Fruit fly (Drosophila melanogaster) whole organism, embryonic: ENCODE measurements around the gene ball.

Experiments used
- Atf3 ChIP-seq: fragments of 200-800 bp; sonication (Bioruptor generic); optimal IDR thresholded peaks from 3 replicates; lab custom pipeline; 2016; ENCODE audit warnings: missing biosample characterization, missing genetic modification characterization
- CG10267 ChIP-seq: fragments of 200-800 bp; sonication (Bioruptor generic); optimal IDR thresholded peaks from 2 replicates; lab custom pipeline; 2018; ENCODE audit warnings: missing biosample characterization, mild to moderate bottlenecking, missing genetic modification characterization, moderate library complexity
- CG11456 ChIP-seq: fragments of 200-800 bp; sonication (Bioruptor generic); IDR thresholded peaks from 3 replicates; pipeline ENCODE4 v1.3.6; 2022; ENCODE audit warnings: missing biosample characterization, missing genetic modification characterization
- CG13775 ChIP-seq: fragments of 200-800 bp; sonication (Bioruptor generic); optimal IDR thresholded peaks from 3 replicates; lab custom pipeline; 2017; ENCODE audit warnings: missing biosample characterization, mild to moderate bottlenecking, missing genetic modification characterization
- CG1647 ChIP-seq: fragments of 200-800 bp; sonication (Bioruptor generic); optimal IDR thresholded peaks from 3 replicates; lab custom pipeline; 2016; ENCODE audit warnings: missing biosample characterization, missing genetic modification characterization
- CG16779 ChIP-seq: fragments of 200-800 bp; sonication (Bioruptor generic); IDR thresholded peaks from 2 replicates; pipeline ENCODE4 v1.3.6; 2022; ENCODE audit warnings: missing biosample characterization, missing genetic modification characterization
- CG17186 ChIP-seq: fragments of 200-800 bp; sonication (Bioruptor generic); optimal IDR thresholded peaks from 3 replicates; lab custom pipeline; 2017; ENCODE audit warnings: missing biosample characterization, missing genetic modification reagents, missing genetic modification characterization
- CG17328 ChIP-seq: fragments of 200-800 bp; sonication (Bioruptor generic); IDR thresholded peaks from 2 replicates; pipeline ENCODE4 v1.3.6; 2022; ENCODE audit warnings: missing biosample characterization, missing genetic modification characterization
- CG18011 ChIP-seq: fragments of 200-800 bp; sonication (Bioruptor generic); optimal IDR thresholded peaks from 2 replicates; lab custom pipeline; 2017; ENCODE audit warnings: missing biosample characterization, missing genetic modification characterization, mild to moderate bottlenecking, moderate library complexity, missing genotype
- CG1832 ChIP-seq: fragments of 200-800 bp; sonication (Bioruptor generic); optimal IDR thresholded peaks from 2 replicates; lab custom pipeline; 2017; ENCODE audit warnings: missing biosample characterization, mild to moderate bottlenecking, missing genetic modification characterization, inconsistent platforms
- CG18599 ChIP-seq: fragments of 200-800 bp; sonication (Bioruptor generic); optimal IDR thresholded peaks from 3 replicates; lab custom pipeline; 2017; ENCODE audit warnings: missing biosample characterization, missing genetic modification characterization, mild to moderate bottlenecking, moderate library complexity, missing genetic modification reagents
- CG3995 ChIP-seq: fragments of 200-800 bp; sonication (Bioruptor generic); optimal IDR thresholded peaks from 3 replicates; lab custom pipeline; 2016; ENCODE audit warnings: missing biosample characterization, missing genetic modification characterization
- CG4707 ChIP-seq: fragments of 200-800 bp; sonication (Bioruptor generic); optimal IDR thresholded peaks from 2 replicates; lab custom pipeline; 2018; ENCODE audit warnings: missing biosample characterization, mild to moderate bottlenecking, missing genetic modification characterization, moderate library complexity
- CG4820 ChIP-seq: fragments of 200-800 bp; sonication (Bioruptor generic); optimal IDR thresholded peaks from 3 replicates; lab custom pipeline; 2016; ENCODE audit warnings: missing biosample characterization, missing genetic modification characterization
- CG9727 ChIP-seq: fragments of 200-800 bp; sonication (Bioruptor generic); optimal IDR thresholded peaks from 3 replicates; lab custom pipeline; 2017; ENCODE audit warnings: missing biosample characterization, mild to moderate bottlenecking, missing genetic modification characterization
- CHES-1-like ChIP-seq: fragments of 200-800 bp; sonication (Bioruptor generic); optimal IDR thresholded peaks from 2 replicates; lab custom pipeline; 2016; ENCODE audit warnings: missing biosample characterization, missing genetic modification characterization
- Eip74EF ChIP-seq, 2 experiments: fragments of 200-800 bp in 1 of 2; fragments of >200 bp in 1 of 2; sonication (Bioruptor generic) in 1 of 2; optimal IDR thresholded peaks; 2 replicates each; lab custom pipeline; 2017 to 2019; ENCODE audit warnings: missing biosample characterization in 2 of 2, missing genetic modification characterization in 2 of 2, mild to moderate bottlenecking in 1 of 2, moderate library complexity in 1 of 2
- GATAe ChIP-seq: fragments of 200-800 bp; sonication (Bioruptor generic); conservative IDR thresholded peaks from 2 replicates; pipeline ENCODE4 v1.3.6; 2022; ENCODE audit warnings: missing biosample characterization, missing genetic modification characterization
- Gug ChIP-seq: fragments of 200-800 bp; sonication (Bioruptor generic); IDR thresholded peaks from 4 replicates; pipeline ENCODE4 v1.3.6; 2022; ENCODE audit warnings: missing biosample characterization, missing genetic modification characterization
- HmgZ ChIP-seq: fragments of 200-800 bp; sonication (Bioruptor generic); optimal IDR thresholded peaks from 2 replicates; lab custom pipeline; 2018; ENCODE audit warnings: missing biosample characterization, mild to moderate bottlenecking, missing genetic modification characterization
- Lhr ChIP-seq: fragments of 200-800 bp; sonication (Bioruptor generic); optimal IDR thresholded peaks from 3 replicates; lab custom pipeline; 2017; ENCODE audit warnings: mild to moderate bottlenecking, missing biosample characterization, missing genetic modification reagents, missing genetic modification characterization
- MESR4 ChIP-seq: fragments of 200-800 bp; sonication (Bioruptor generic); optimal IDR thresholded peaks from 2 replicates; lab custom pipeline; 2018; ENCODE audit warnings: missing biosample characterization, mild to moderate bottlenecking, missing genetic modification characterization, moderate library complexity
- Mad ChIP-seq: fragments of 200-800 bp; sonication (Bioruptor generic); optimal IDR thresholded peaks from 2 replicates; lab custom pipeline; 2016; ENCODE audit warnings: missing biosample characterization, missing genetic modification characterization
- Mes4 ChIP-seq: fragments of 200-800 bp; sonication (Bioruptor generic); optimal IDR thresholded peaks from 2 replicates; lab custom pipeline; 2016; ENCODE audit warnings: missing biosample characterization, missing genetic modification characterization
- NK7.1 ChIP-seq: fragments of 200-800 bp; sonication (Bioruptor generic); optimal IDR thresholded peaks from 3 replicates; lab custom pipeline; 2016; ENCODE audit warnings: missing biosample characterization, missing genetic modification characterization
- Pdp1 ChIP-seq, 2 experiments: fragments of 200-800 bp; sonication (Bioruptor generic); optimal IDR thresholded peaks; 3 replicates each; lab custom pipeline; 2016; ENCODE audit warnings: missing biosample characterization in 2 of 2, missing genetic modification characterization in 2 of 2, mild to moderate bottlenecking in 1 of 2, moderate library complexity in 1 of 2
- Ravus ChIP-seq: fragments of 200-800 bp; sonication (Bioruptor generic); IDR thresholded peaks from 2 replicates; pipeline ENCODE4 v1.3.6; 2022; ENCODE audit warnings: missing biosample characterization, missing genetic modification characterization
- Sox102F ChIP-seq: fragments of 200-800 bp; sonication (Bioruptor generic); optimal IDR thresholded peaks from 2 replicates; lab custom pipeline; 2018; ENCODE audit warnings: missing biosample characterization, mild to moderate bottlenecking, missing genetic modification characterization, moderate library complexity
- ato ChIP-seq: fragments of 200-800 bp; sonication (Bioruptor generic); IDR thresholded peaks from 2 replicates; pipeline ENCODE4 v1.3.6; 2022; ENCODE audit warnings: missing biosample characterization, missing genetic modification characterization; ENCODE audit not compliant: partially characterized antibody
- br ChIP-seq: fragments of >200 bp; optimal IDR thresholded peaks from 2 replicates; lab custom pipeline; 2017
- cato ChIP-seq: fragments of 200-800 bp; sonication (Bioruptor generic); optimal IDR thresholded peaks from 2 replicates; lab custom pipeline; 2016; ENCODE audit warnings: missing biosample characterization, missing genetic modification characterization, borderline replicate concordance
- chinmo ChIP-seq: fragments of 200-800 bp; sonication (Bioruptor generic); IDR thresholded peaks from 4 replicates; pipeline ENCODE4 v1.3.6; 2022; ENCODE audit warnings: missing biosample characterization, missing genetic modification characterization; ENCODE audit not compliant: partially characterized antibody
- crol ChIP-seq: fragments of 200-800 bp; sonication (Bioruptor generic); IDR thresholded peaks from 2 replicates; pipeline ENCODE4 v1.3.6; 2022; ENCODE audit warnings: missing biosample characterization, missing genetic modification characterization
- disco-r ChIP-seq: fragments of 200-800 bp; sonication (Bioruptor generic); optimal IDR thresholded peaks from 2 replicates; lab custom pipeline; 2016; ENCODE audit warnings: missing biosample characterization, missing genetic modification characterization
- hb ChIP-seq: fragments of 200-800 bp; sonication (Bioruptor generic); IDR thresholded peaks from 3 replicates; pipeline ENCODE4 v1.3.6; 2022; ENCODE audit warnings: missing biosample characterization, missing genetic modification characterization; ENCODE audit not compliant: partially characterized antibody
- mld ChIP-seq: fragments of 200-800 bp; sonication (Bioruptor generic); IDR thresholded peaks from 3 replicates; pipeline ENCODE4 v1.3.6; 2022; ENCODE audit warnings: missing biosample characterization, missing genetic modification characterization; ENCODE audit not compliant: partially characterized antibody
- nerfin-2 ChIP-seq: fragments of 200-800 bp; sonication (Bioruptor generic); IDR thresholded peaks from 2 replicates; pipeline ENCODE4 v1.3.6; 2022; ENCODE audit warnings: missing biosample characterization, missing genetic modification characterization; ENCODE audit not compliant: partially characterized antibody
- odd ChIP-seq: fragments of 200-800 bp; sonication (Bioruptor generic); optimal IDR thresholded peaks from 2 replicates; lab custom pipeline; 2017; ENCODE audit warnings: missing biosample characterization, mild to moderate bottlenecking, missing genetic modification characterization
- psq ChIP-seq: fragments of 200-800 bp; sonication (Bioruptor generic); optimal IDR thresholded peaks from 2 replicates; lab custom pipeline; 2017; ENCODE audit warnings: missing biosample characterization, missing genetic modification characterization
- ro ChIP-seq: fragments of 200-800 bp; sonication (Bioruptor generic); IDR thresholded peaks from 2 replicates; pipeline ENCODE4 v1.3.6; 2022; ENCODE audit warnings: missing biosample characterization, missing genetic modification characterization
- scrt ChIP-seq: fragments of 200-800 bp; sonication (Bioruptor generic); optimal IDR thresholded peaks from 2 replicates; lab custom pipeline; 2018; ENCODE audit warnings: missing biosample characterization, mild to moderate bottlenecking, missing genetic modification characterization, moderate library complexity
- sens ChIP-seq: fragments of 200-800 bp; sonication (Bioruptor generic); peaks from one replicate; lab custom pipeline; 2016; ENCODE audit warnings: missing biosample characterization, missing genetic modification characterization
- seq ChIP-seq: fragments of 200-800 bp; sonication (Bioruptor generic); IDR thresholded peaks from 2 replicates; pipeline ENCODE4 v1.3.6; 2022; ENCODE audit warnings: missing biosample characterization, missing genetic modification characterization
- so ChIP-seq: fragments of 200-800 bp; sonication (Bioruptor generic); IDR thresholded peaks from 3 replicates; pipeline ENCODE4 v1.3.6; 2022; ENCODE audit warnings: missing biosample characterization, missing genetic modification characterization
- sr ChIP-seq: fragments of 200-800 bp; sonication (Bioruptor generic); IDR thresholded peaks from 3 replicates; pipeline ENCODE4 v1.3.6; 2022; ENCODE audit warnings: missing biosample characterization, missing genetic modification characterization
- stc ChIP-seq: fragments of 200-800 bp; sonication (Bioruptor generic); IDR thresholded peaks from 2 replicates; pipeline ENCODE4 v1.3.6; 2022; ENCODE audit warnings: missing biosample characterization, missing genetic modification characterization
- sug ChIP-seq: fragments of 200-800 bp; optimal IDR thresholded peaks from 2 replicates; lab custom pipeline; 2019; ENCODE audit warnings: missing biosample characterization, mild to moderate bottlenecking, missing genetic modification characterization, moderate library complexity
- ttk ChIP-seq: fragments of 200-800 bp; sonication (Bioruptor generic); IDR thresholded peaks from 2 replicates; pipeline ENCODE4 v2.1.2; 2022; ENCODE audit warnings: missing biosample characterization, missing genetic modification characterization

The ball gene

DNA sequence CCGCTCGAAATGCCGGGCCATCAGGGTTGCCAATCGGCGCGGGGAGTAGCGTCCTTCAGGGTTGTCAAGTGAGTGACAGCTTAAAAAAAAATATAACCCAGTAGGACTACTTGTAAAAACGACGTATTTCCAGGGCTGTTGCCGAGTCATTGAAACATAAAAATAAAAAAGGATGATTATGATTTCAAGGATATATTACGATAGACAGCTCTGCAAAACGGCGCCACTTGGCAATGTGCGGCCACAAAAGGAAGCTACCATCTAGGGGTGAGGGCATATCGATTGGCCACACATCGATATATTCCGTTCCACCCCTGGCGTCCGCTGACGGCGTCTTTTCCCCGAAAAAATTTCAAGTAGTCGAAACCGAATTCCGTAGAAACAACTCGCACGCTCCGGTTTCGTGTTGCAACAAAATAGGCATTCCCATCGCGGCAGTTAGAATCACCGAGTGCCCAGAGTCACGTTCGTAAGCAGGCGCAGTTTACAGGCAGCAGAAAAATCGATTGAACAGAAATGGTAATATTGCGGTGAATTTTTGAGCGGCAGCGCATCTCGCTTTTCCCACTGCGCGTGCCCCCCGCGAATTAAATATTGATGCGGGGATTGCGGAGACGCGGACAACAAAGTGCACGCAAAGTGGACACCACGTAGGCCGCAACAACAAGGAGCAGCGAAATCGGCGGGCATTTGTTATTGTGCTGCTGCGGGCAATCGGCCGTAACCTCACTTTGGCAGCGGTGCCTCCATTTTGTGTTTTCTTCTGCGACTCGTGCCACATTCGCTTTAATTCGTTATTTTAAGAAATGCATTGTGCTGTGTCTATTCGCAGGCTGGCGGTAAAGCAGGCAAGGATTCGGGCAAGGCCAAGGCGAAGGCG lies at the start of gene ball, which contains the start of gene His2Av (continued):
- peak; percentile 72 for TF ChIP-seq stc (GFP tag; lab: Robert Waterston, UW)
- TF ChIP-seq ro (GFP tag; lab: Robert Waterston, UW): peak; percentile 72
- peak; percentile 73 for TF ChIP-seq psq
- peak; percentile 75 for TF ChIP-seq scrt (GFP tag; lab: Kevin White, UChicago)
- peak; percentile 56 for TF ChIP-seq odd (GFP tag; lab: Kevin White, UChicago)
- peak; percentile 90 for TF ChIP-seq Mad (GFP tag; lab: Kevin White, UChicago)
- TF ChIP-seq sens: peak; percentile 98
- peak; percentile 36; the same call in 1 of the 2 replicates for TF ChIP-seq Ravus (GFP tag; lab: Robert Waterston, UW)
- peak; percentile 79 for TF ChIP-seq CG18011 (GFP tag; lab: Kevin White, UChicago)
- TF ChIP-seq Mes4 (GFP tag; lab: Kevin White, UChicago): peak; percentile 83
- TF ChIP-seq CG1647 (GFP tag; lab: Kevin White, UChicago): peak; percentile 86
- no peak for TF ChIP-seq CG16779
- peak; percentile 89 for TF ChIP-seq hb (GFP tag; lab: Robert Waterston, UW)
- TF ChIP-seq Eip74EF (GFP tag; optimal IDR thresholded peaks at IDR 0.05; lab: Kevin White, UChicago): peak in 1 of 2 experiments; percentile 19
- peak; percentile 85 for TF ChIP-seq ato (GFP tag; lab: Robert Waterston, UW)
- TF ChIP-seq CG3995 (GFP tag; lab: Kevin White, UChicago): peak; percentile 68
- peak; percentile 90 for TF ChIP-seq sug (tag; lab: Kevin White, UChicago)
- 0 out of 3 replicates have a peak, but pooled peaks have one; percentile 54 for TF ChIP-seq mld (GFP tag; lab: Robert Waterston, UW)
- peak; percentile 81 to 89 for TF ChIP-seq Pdp1 (GFP tag; optimal IDR thresholded peaks at IDR 0.05; lab: Kevin White, UChicago)
- TF ChIP-seq HmgZ (tag; lab: Kevin White, UChicago): peak; percentile 90
- peak; percentile 38 for TF ChIP-seq crol (GFP tag; lab: Robert Waterston, UW)
- peak; percentile 54 for TF ChIP-seq NK7.1 (GFP tag; lab: Kevin White, UChicago)
- peak; percentile 84 for TF ChIP-seq CG17328 (GFP tag; lab: Robert Waterston, UW)
- peak; percentile 85 for TF ChIP-seq CG13775
- peak; percentile 73 for TF ChIP-seq Atf3
- TF ChIP-seq CG4707 (GFP tag; lab: Kevin White, UChicago): peak; percentile 4
- no peak for TF ChIP-seq br
- TF ChIP-seq CG9727 (GFP tag; lab: Kevin White, UChicago): peak; percentile 87
- TF ChIP-seq chinmo (GFP tag; lab: Robert Waterston, UW): peak; percentile 95
- peak; percentile 73 for TF ChIP-seq disco-r (GFP tag; lab: Kevin White, UChicago)
- peak; percentile 82 for TF ChIP-seq CG10267 (tag; lab: Kevin White, UChicago)
- TF ChIP-seq MESR4: peak; percentile 56
- TF ChIP-seq sr (GFP tag; lab: Robert Waterston, UW): no peak
- peak; percentile 64 for TF ChIP-seq ttk
- TF ChIP-seq GATAe (GFP tag; lab: Robert Waterston, UW): peak; percentile 51; the same call in 1 of the 2 replicates
- TF ChIP-seq nerfin-2 (GFP tag; lab: Robert Waterston, UW): peak; percentile 80
- TF ChIP-seq CHES-1-like (GFP tag; lab: Kevin White, UChicago): peak; percentile 93
- TF ChIP-seq so (GFP tag; lab: Robert Waterston, UW): peak; percentile 71
- TF ChIP-seq Sox102F (GFP tag; lab: Kevin White, UChicago): peak; percentile 81
- TF ChIP-seq seq: peak; percentile 74; the same call in 1 of the 2 replicates
- peak; percentile 88 for TF ChIP-seq Lhr (GFP tag; lab: Kevin White, UChicago)
- TF ChIP-seq CG11456: peak; percentile 90
- no peak for TF ChIP-seq CG1832 (GFP tag; lab: Kevin White, UChicago)
- TF ChIP-seq cato (GFP tag; lab: Kevin White, UChicago): peak; percentile 47
- TF ChIP-seq Gug: peak; percentile 74
- TF ChIP-seq CG4820: peak; percentile 81
- TF ChIP-seq CG17186 (GFP tag; lab: Kevin White, UChicago): peak; percentile 83
- peak; percentile 85 for TF ChIP-seq CG18599 (GFP tag; lab: Kevin White, UChicago)
